Fruit fly (Drosophila melanogaster) whole organism, embryonic: ENCODE measurements around the gene CG43779.

Source experiments
- Asciz ChIP-seq: fragments of 200-800 bp; sonication (Bioruptor generic); optimal IDR thresholded peaks from 2 replicates; lab custom pipeline; 2017; ENCODE audit warnings: missing biosample characterization, mild to moderate bottlenecking, missing genetic modification characterization, missing genetic modification reagents
- BtbVII ChIP-seq: fragments of 200-800 bp; sonication (Bioruptor generic); optimal IDR thresholded peaks from 3 replicates; lab custom pipeline; 2017; ENCODE audit warnings: missing biosample characterization, mild to moderate bottlenecking, missing genetic modification characterization
- CG10267 ChIP-seq: fragments of 200-800 bp; sonication (Bioruptor generic); optimal IDR thresholded peaks from 2 replicates; lab custom pipeline; 2018; ENCODE audit warnings: missing biosample characterization, mild to moderate bottlenecking, missing genetic modification characterization, moderate library complexity
- CG10321 ChIP-seq: fragments of 200-800 bp; sonication (Bioruptor generic); IDR thresholded peaks from 2 replicates; pipeline ENCODE4 v1.3.6; 2022; ENCODE audit warnings: missing biosample characterization, missing genetic modification characterization
- CG10462 ChIP-seq: fragments of 200-800 bp; sonication (Bioruptor generic); optimal IDR thresholded peaks from 2 replicates; lab custom pipeline; 2016; ENCODE audit warnings: missing biosample characterization, missing genetic modification characterization
- CG10543 ChIP-seq: fragments of 200-800 bp; sonication (Bioruptor generic); optimal IDR thresholded peaks from 3 replicates; lab custom pipeline; 2017; ENCODE audit warnings: missing biosample characterization, mild to moderate bottlenecking, missing genetic modification characterization, moderate library complexity
- CG11093 ChIP-seq: fragments of 200-800 bp; sonication (Bioruptor generic); IDR thresholded peaks from 3 replicates; pipeline ENCODE4 v1.3.6; 2022; ENCODE audit warnings: missing biosample characterization, missing genetic modification characterization
- CG12219 ChIP-seq: fragments of 200-800 bp; sonication (Bioruptor generic); optimal IDR thresholded peaks from 3 replicates; lab custom pipeline; 2018; ENCODE audit warnings: missing biosample characterization, mild to moderate bottlenecking, missing genetic modification characterization
- CG12236 ChIP-seq: fragments of 200-800 bp; sonication (Bioruptor generic); optimal IDR thresholded peaks from 2 replicates; lab custom pipeline; 2016; ENCODE audit warnings: missing biosample characterization, missing genetic modification characterization
- CG14710 ChIP-seq: fragments of 200-800 bp; sonication (Bioruptor generic); optimal IDR thresholded peaks from 3 replicates; lab custom pipeline; 2019; ENCODE audit warnings: missing biosample characterization, mild to moderate bottlenecking, missing genetic modification characterization, moderate library complexity
- CG14860 ChIP-seq: fragments of 200-800 bp; sonication (Bioruptor generic); IDR thresholded peaks from 3 replicates; pipeline ENCODE4 v1.3.6; 2022; ENCODE audit warnings: missing biosample characterization, missing genetic modification characterization; ENCODE audit not compliant: partially characterized antibody
- CG16815 ChIP-seq: fragments of 200-800 bp; sonication (Bioruptor generic); optimal IDR thresholded peaks from 3 replicates; lab custom pipeline; 2017; ENCODE audit warnings: missing biosample characterization, mild to moderate bottlenecking, missing genetic modification characterization
- CG32767 ChIP-seq: fragments of 200-800 bp; sonication (Bioruptor generic); IDR thresholded peaks from 2 replicates; pipeline ENCODE4 v1.3.6; 2022; ENCODE audit warnings: missing biosample characterization, missing genetic modification characterization
- CG3281 ChIP-seq: fragments of 200-800 bp; sonication (Bioruptor generic); optimal IDR thresholded peaks from 3 replicates; lab custom pipeline; 2017; ENCODE audit warnings: missing biosample characterization, mild to moderate bottlenecking, missing genetic modification characterization
- CG4282 ChIP-seq: fragments of 200-800 bp; sonication (Bioruptor generic); optimal IDR thresholded peaks from 2 replicates; lab custom pipeline; 2016; ENCODE audit warnings: missing biosample characterization, missing genetic modification characterization
- CG6175 ChIP-seq: fragments of 200-800 bp; sonication (Bioruptor generic); IDR thresholded peaks from 3 replicates; pipeline ENCODE4 v1.3.6; 2022; ENCODE audit warnings: missing biosample characterization, missing genetic modification characterization
- CG8290 ChIP-seq, 3 experiments: fragments of 200-800 bp; sonication (Bioruptor generic); optimal IDR thresholded peaks; 2 replicates each; lab custom pipeline; 2016 to 2019; ENCODE audit warnings: missing biosample characterization in 3 of 3, missing genetic modification characterization in 3 of 3, mild to moderate bottlenecking in 2 of 3, moderate library complexity in 1 of 3
- CG9932 ChIP-seq: fragments of 200-800 bp; sonication (Bioruptor generic); IDR thresholded peaks from 2 replicates; pipeline ENCODE4 v1.3.6; 2022; ENCODE audit warnings: missing biosample characterization, missing genetic modification characterization
- D19B ChIP-seq: fragments of 200-800 bp; sonication (Bioruptor generic); optimal IDR thresholded peaks from 2 replicates; lab custom pipeline; 2017; ENCODE audit warnings: missing biosample characterization, mild to moderate bottlenecking, missing genetic modification characterization
- Deaf1 ChIP-seq: fragments of 200-800 bp; optimal IDR thresholded peaks from 3 replicates; lab custom pipeline; 2019; ENCODE audit warnings: missing biosample characterization, mild to moderate bottlenecking, missing genetic modification characterization, moderate library complexity
- Dfd ChIP-seq, 2 experiments: fragments of >200 bp; optimal IDR thresholded peaks; 2 replicates each; lab custom pipeline; 2017; ENCODE audit warnings: missing biosample characterization in 2 of 2, missing genetic modification characterization in 2 of 2
- Hr78 ChIP-seq, 2 experiments: fragments of 200-800 bp in 1 of 2; fragments of >200 bp in 1 of 2; sonication (Bioruptor generic) in 1 of 2; optimal IDR thresholded peaks; 2 replicates each; lab custom pipeline; 2017 to 2019; ENCODE audit warnings: missing biosample characterization in 2 of 2, missing genetic modification characterization in 2 of 2, mild to moderate bottlenecking in 1 of 2, moderate library complexity in 1 of 2
- Max ChIP-seq: fragments of 200-800 bp; sonication (Bioruptor generic); optimal IDR thresholded peaks from 2 replicates; lab custom pipeline; 2016; ENCODE audit warnings: missing biosample characterization, mild to moderate bottlenecking, missing genetic modification characterization
- Mrtf ChIP-seq: fragments of 200-800 bp; sonication (Bioruptor generic); IDR thresholded peaks from 3 replicates; pipeline ENCODE4 v1.3.6; 2022; ENCODE audit warnings: missing biosample characterization, missing genetic modification characterization
- Myb ChIP-seq: fragments of 200-800 bp; sonication (Bioruptor generic); optimal IDR thresholded peaks from 2 replicates; lab custom pipeline; 2016; ENCODE audit warnings: missing biosample characterization, missing genetic modification characterization
- NC2β ChIP-seq: fragments of 200-800 bp; sonication (Bioruptor generic); optimal IDR thresholded peaks from 2 replicates; lab custom pipeline; 2016; ENCODE audit warnings: missing biosample characterization, missing genetic modification characterization
- Ptx1 ChIP-seq: fragments of 200-800 bp; sonication (Bioruptor generic); IDR thresholded peaks from 2 replicates; pipeline ENCODE4 v1.3.6; 2022; ENCODE audit warnings: missing biosample characterization, missing genetic modification characterization
- Tbp ChIP-seq: fragments of >200 bp; optimal IDR thresholded peaks from 2 replicates; lab custom pipeline; 2018; ENCODE audit warnings: missing biosample characterization, missing genetic modification characterization
- abd-A ChIP-seq: fragments of 200-800 bp; sonication (Bioruptor generic); optimal IDR thresholded peaks from 3 replicates; lab custom pipeline; 2019; ENCODE audit warnings: missing biosample characterization, mild to moderate bottlenecking, missing genetic modification characterization, moderate library complexity
- ash1 ChIP-seq: fragments of 200-800 bp; sonication (Bioruptor generic); optimal IDR thresholded peaks from 2 replicates; lab custom pipeline; 2018; ENCODE audit warnings: missing biosample characterization, mild to moderate bottlenecking, missing genetic modification characterization
- cad ChIP-seq: fragments of >200 bp; optimal IDR thresholded peaks from 2 replicates; lab custom pipeline; 2017; ENCODE audit warnings: missing biosample characterization, missing genetic modification characterization
- croc ChIP-seq: fragments of 200-800 bp; sonication (Bioruptor generic); conservative IDR thresholded peaks from 3 replicates; pipeline ENCODE4 v1.3.6; 2022; ENCODE audit warnings: missing biosample characterization, missing genetic modification characterization
- crol ChIP-seq: fragments of 200-800 bp; sonication (Bioruptor generic); IDR thresholded peaks from 2 replicates; pipeline ENCODE4 v1.3.6; 2022; ENCODE audit warnings: missing biosample characterization, missing genetic modification characterization
- dan ChIP-seq: fragments of 200-800 bp; sonication (Bioruptor generic); IDR thresholded peaks from 2 replicates; pipeline ENCODE4 v1.3.6; 2022; ENCODE audit warnings: missing biosample characterization, missing genetic modification characterization
- fd3F ChIP-seq: fragments of 200-800 bp; sonication (Bioruptor generic); optimal IDR thresholded peaks from 2 replicates; lab custom pipeline; 2018; ENCODE audit warnings: missing biosample characterization, mild to moderate bottlenecking, missing genetic modification characterization, moderate library complexity
- ftz-f1 ChIP-seq: fragments of 200-800 bp; sonication (Bioruptor generic); optimal IDR thresholded peaks from 2 replicates; lab custom pipeline; 2016; ENCODE audit warnings: missing biosample characterization, missing genetic modification characterization
- fu2 ChIP-seq: fragments of 200-800 bp; sonication (Bioruptor generic); optimal IDR thresholded peaks from 2 replicates; lab custom pipeline; 2016; ENCODE audit warnings: missing biosample characterization, missing genetic modification characterization
- gem ChIP-seq: fragments of 200-800 bp; sonication (Bioruptor generic); optimal IDR thresholded peaks from 2 replicates; lab custom pipeline; 2019; ENCODE audit warnings: missing biosample characterization, mild to moderate bottlenecking, missing genetic modification characterization, moderate library complexity
- kni ChIP-seq: fragments of 200-800 bp; sonication (Bioruptor generic); optimal IDR thresholded peaks from 3 replicates; lab custom pipeline; 2017; ENCODE audit warnings: mild to moderate bottlenecking, missing biosample characterization, missing genetic modification reagents, missing genetic modification characterization
- lbe ChIP-seq: fragments of 200-800 bp; sonication (Bioruptor generic); optimal IDR thresholded peaks from 2 replicates; lab custom pipeline; 2016; ENCODE audit warnings: missing biosample characterization, mild to moderate bottlenecking, missing genetic modification characterization
- nerfin-2 ChIP-seq: fragments of 200-800 bp; sonication (Bioruptor generic); IDR thresholded peaks from 2 replicates; pipeline ENCODE4 v1.3.6; 2022; ENCODE audit warnings: missing biosample characterization, missing genetic modification characterization; ENCODE audit not compliant: partially characterized antibody
- oc ChIP-seq: fragments of 200-800 bp; sonication (Bioruptor generic); optimal IDR thresholded peaks from 2 replicates; lab custom pipeline; 2018; ENCODE audit warnings: missing biosample characterization, mild to moderate bottlenecking, missing genetic modification characterization, moderate library complexity
- pan ChIP-seq, 4 experiments: fragments of >200 bp in 3 of 4; fragments of 200-800 bp in 1 of 4; sonication (Bioruptor generic) in 1 of 4; optimal IDR thresholded peaks in 3 of 4; IDR thresholded peaks in 1 of 4; 2 replicates each; pipeline versions ENCODE4 v1.3.6 to Lab custom; 2017 to 2022; ENCODE audit warnings: missing biosample characterization in 2 of 4, missing genetic modification characterization in 2 of 4, mixed read lengths in 1 of 4
- scrt ChIP-seq: fragments of 200-800 bp; sonication (Bioruptor generic); optimal IDR thresholded peaks from 2 replicates; lab custom pipeline; 2018; ENCODE audit warnings: missing biosample characterization, mild to moderate bottlenecking, missing genetic modification characterization, moderate library complexity
- slou ChIP-seq: fragments of 200-800 bp; sonication (Bioruptor generic); optimal IDR thresholded peaks from 3 replicates; lab custom pipeline; 2016; ENCODE audit warnings: missing biosample characterization, missing genetic modification characterization
- sqz ChIP-seq: fragments of 200-800 bp; sonication (Bioruptor generic); optimal IDR thresholded peaks from 3 replicates; lab custom pipeline; 2018; ENCODE audit warnings: missing biosample characterization, mild to moderate bottlenecking, missing genetic modification characterization
- tgo ChIP-seq: fragments of 200-800 bp; sonication (Bioruptor generic); IDR thresholded peaks from 3 replicates; pipeline ENCODE4 v1.3.6; 2022; ENCODE audit warnings: missing biosample characterization, missing genetic modification characterization
- tup ChIP-seq: fragments of 200-800 bp; sonication (Bioruptor generic); optimal IDR thresholded peaks from 2 replicates; lab custom pipeline; 2016; ENCODE audit warnings: missing biosample characterization, mild to moderate bottlenecking, missing genetic modification characterization, moderate library complexity
- wor ChIP-seq: fragments of 200-800 bp; sonication (Bioruptor generic); IDR thresholded peaks from 2 replicates; pipeline ENCODE4 v1.3.6; 2022; ENCODE audit warnings: missing biosample characterization, missing genetic modification characterization
- zfh2 ChIP-seq: fragments of 200-800 bp; sonication (Bioruptor generic); optimal IDR thresholded peaks from 2 replicates; lab custom pipeline; 2016; ENCODE audit warnings: missing biosample characterization, missing genetic modification characterization

CG43779 gene

DNA sequence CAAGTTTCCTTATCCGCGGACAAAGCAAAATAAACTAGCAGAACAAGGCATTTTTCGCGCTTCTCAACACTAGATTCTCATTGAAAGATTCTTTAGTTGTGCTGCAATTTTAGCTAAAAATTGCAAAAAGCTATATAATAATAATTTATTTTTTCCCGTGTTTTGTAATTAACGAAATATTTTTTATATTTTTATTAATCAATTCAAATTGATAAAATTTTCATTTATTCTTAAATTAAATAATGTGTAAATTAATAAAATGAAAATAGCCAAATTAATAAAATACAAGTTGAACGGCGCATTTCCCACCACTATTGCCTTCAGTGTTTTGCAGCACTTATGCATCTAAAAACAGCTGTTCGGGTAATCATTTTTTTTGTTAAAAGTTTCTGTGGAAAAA is 20.1 kb downstream of the CG43779 start, which contains the start of the genes Drep4 and Uvrag (continued):
- TF ChIP-seq ash1 (GFP tag; lab: Kevin White, UChicago) (no peak), Max (GFP tag; lab: Kevin White, UChicago) (peak; percentile 30), CG10543 (no peak), BtbVII (GFP tag; lab: Kevin White, UChicago) (no peak), slou (GFP tag; lab: Kevin White, UChicago) (peak; percentile 57), ftz-f1 (GFP tag; lab: Kevin White, UChicago) (no peak), fd3F (GFP tag; lab: Kevin White, UChicago) (peak; percentile 51), CG8290 (GFP tag; optimal IDR thresholded peaks at IDR 0.05; lab: Kevin White, UChicago) (peak; percentile 32), CG8290 (tag; optimal IDR thresholded peaks at IDR 0.05; lab: Kevin White, UChicago) (no peak), CG14860 (GFP tag; lab: Robert Waterston, UW) (no peak), lbe (GFP tag; lab: Kevin White, UChicago) (no peak), fu2 (GFP tag; lab: Kevin White, UChicago) (no peak), pan (optimal IDR thresholded peaks at IDR 0.05; lab: Kevin White, UChicago) (no peak), pan (GFP tag; optimal IDR thresholded peaks at IDR 0.05 in 1 of 2, IDR thresholded peaks at IDR 0.05 in 1 of 2) (no peak), gem (peak; percentile 86), Ptx1 (no peak; the same call in none of the 2 replicates), CG3281 (no peak), CG4282 (GFP tag; lab: Kevin White, UChicago) (no peak), CG9932 (GFP tag; lab: Robert Waterston, UW) (peak; percentile 86), cad (no peak), CG10321 (GFP tag; lab: Robert Waterston, UW) (no peak), Tbp (GFP tag; lab: Kevin White, UChicago) (no peak), CG10462 (GFP tag; lab: Kevin White, UChicago) (peak; percentile 19), CG11093 (GFP tag; lab: Robert Waterston, UW) (0 out of 3 replicates have a peak, but pooled peaks have one; percentile 37), oc (no peak), nerfin-2 (GFP tag; lab: Robert Waterston, UW) (no peak), wor (no peak), Hr78 (GFP tag; optimal IDR thresholded peaks at IDR 0.05; lab: Kevin White, UChicago) (no peak), CG14710 (tag; lab: Kevin White, UChicago) (peak; percentile 73), croc (peak; percentile 39; the same call in 2 of the 3 replicates), zfh2 (peak; percentile 50), Mrtf (GFP tag; lab: Robert Waterston, UW) (no peak), CG6175 (GFP tag; lab: Robert Waterston, UW) (no peak), Asciz (no peak), tgo (GFP tag; lab: Robert Waterston, UW) (peak; percentile 69; the same call in 2 of the 3 replicates), sqz (GFP tag; lab: Kevin White, UChicago) (peak; percentile 90), CG12219 (GFP tag; lab: Kevin White, UChicago) (no peak), abd-A (tag; lab: Kevin White, UChicago) (no peak), Deaf1 (no peak), NC2β (GFP tag; lab: Kevin White, UChicago) (no peak), D19B (GFP tag; lab: Kevin White, UChicago) (peak; percentile 18), kni (GFP tag; lab: Kevin White, UChicago) (no peak), CG10267 (tag; lab: Kevin White, UChicago) (peak; percentile 97), CG16815 (peak; percentile 43), CG32767 (peak; percentile 30; the same call in 1 of the 2 replicates), dan (GFP tag; lab: Robert Waterston, UW) (no peak), crol (no peak), tup (GFP tag; lab: Kevin White, UChicago) (no peak), scrt (peak; percentile 36), Myb (no peak), Dfd (GFP tag; optimal IDR thresholded peaks at IDR 0.05; lab: Kevin White, UChicago) (no peak), CG12236 (no peak)
